Fruit fly (Drosophila melanogaster) S2 (cell line): ENCODE results near the gene CG7872.

Experiments used
- CG8478 ChIP-seq: fragments of >200 bp; optimal IDR thresholded peaks from 2 replicates; lab custom pipeline; 2018
- CTCF ChIP-seq, 2 experiments: fragments of >200 bp; optimal IDR thresholded peaks; 2 replicates each; lab custom pipeline; 2018

dm6 chrX:15571939-15572338, 6.1 kb upstream of the CG7872 start, which contains the start of gene CG15643:
- TF ChIP-seq CG8478 (lab: Kevin White, UChicago) = no peak
- no peak for TF ChIP-seq CTCF (optimal IDR thresholded peaks at IDR 0.05; lab: Kevin White, UChicago)
